Worm (Caenorhabditis elegans) whole organism, midembryonic: Measurements from ENCODE around the gene dod-20.

Source experiments
- T22C8.4 ChIP-seq: fragments of 200-800 bp; sonication (Bioruptor generic); IDR thresholded peaks from 2 replicates; pipeline ENCODE4 v1.3.6; 2022; ENCODE audit warnings: missing genetic modification characterization, missing compliant biosample characterization
- cog-1 ChIP-seq: sonication (generic microtip); optimal IDR thresholded peaks from 2 replicates; lab custom pipeline; 2016; ENCODE audit warnings: missing genetic modification characterization, missing compliant biosample characterization
- flt-1 ChIP-seq: fragments of 200-800 bp; sonication (Bioruptor generic); IDR thresholded peaks from 2 replicates; pipeline ENCODE4 v1.3.6; 2022; ENCODE audit warnings: missing genetic modification characterization, missing compliant biosample characterization
- klf-2 ChIP-seq: fragments of 200-800 bp; sonication (Bioruptor generic); conservative IDR thresholded peaks from 2 replicates; pipeline ENCODE4 v1.3.6; 2022; ENCODE audit warnings: missing genetic modification reagents, missing genetic modification characterization, missing compliant biosample characterization
- med-1 ChIP-seq: sonication (generic microtip); optimal IDR thresholded peaks from 2 replicates; lab custom pipeline; 2017; ENCODE audit warnings: missing genetic modification characterization, mild to moderate bottlenecking, missing compliant biosample characterization, antibody characterized with exemption, missing genetic modification reagents; ENCODE audit not compliant: insufficient read depth
- ref-1 ChIP-seq: fragments of 200-800 bp; sonication (Bioruptor generic); conservative IDR thresholded peaks from 2 replicates; pipeline ENCODE4 v1.3.6; 2022; ENCODE audit warnings: missing genetic modification reagents, missing genetic modification characterization, missing compliant biosample characterization
- tab-1 ChIP-seq: fragments of 200-800 bp; sonication (Bioruptor generic); IDR thresholded peaks from 2 replicates; pipeline ENCODE4 v1.3.6; 2022; ENCODE audit warnings: missing genetic modification characterization, missing compliant biosample characterization
- ztf-23 ChIP-seq: fragments of 200-800 bp; sonication (Bioruptor generic); IDR thresholded peaks from 2 replicates; pipeline ENCODE4 v1.3.6; 2022; ENCODE audit warnings: missing genetic modification reagents, missing genetic modification characterization, missing compliant biosample characterization

DNA sequence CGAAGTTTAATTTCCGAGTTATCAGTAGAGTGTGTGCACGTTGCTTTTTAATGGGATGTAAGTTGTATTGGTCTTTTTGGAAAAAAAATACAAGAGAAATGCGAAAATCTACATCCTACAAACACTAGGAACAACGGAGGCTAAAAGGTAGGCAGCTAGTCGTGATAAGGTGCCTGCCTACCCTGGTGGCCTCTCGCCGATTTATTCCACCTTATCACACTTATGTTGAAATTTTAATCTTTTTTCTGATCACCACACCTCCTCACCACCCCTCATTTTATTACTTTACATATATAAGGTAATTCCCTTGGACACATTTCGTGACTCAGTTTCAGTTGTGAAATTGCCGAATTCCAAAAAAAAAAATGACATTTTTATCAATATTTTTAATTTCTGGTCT, at the start of gene dod-20:
- TF ChIP-seq med-1 (GFP tag; lab: Kevin White, UChicago) (no peak), ref-1 (GFP tag; lab: Robert Waterston, UW) (no peak), ztf-23 (no peak), klf-2 (GFP tag; lab: Robert Waterston, UW) (no peak), T22C8.4 (no peak), cog-1 (tag; lab: Kevin White, UChicago) (no peak), tab-1 (GFP tag; lab: Robert Waterston, UW) (no peak), flt-1 (GFP tag; lab: Robert Waterston, UW) (no peak)
